Fruit fly (Drosophila melanogaster) whole organism, embryonic: ENCODE measurements around the gene Ppcs.

Source experiments
- Antp ChIP-seq: fragments of 200-800 bp; sonication (Bioruptor generic); optimal IDR thresholded peaks from 3 replicates; lab custom pipeline; 2016; ENCODE audit warnings: missing biosample characterization, missing genetic modification characterization
- Bgb ChIP-seq: fragments of 200-800 bp; sonication (Bioruptor generic); IDR thresholded peaks from 2 replicates; pipeline ENCODE4 v1.3.6; 2022; ENCODE audit warnings: missing biosample characterization, missing genetic modification characterization; ENCODE audit not compliant: partially characterized antibody
- CG10366 ChIP-seq: fragments of 200-800 bp; sonication (Bioruptor generic); IDR thresholded peaks from 2 replicates; pipeline ENCODE4 v1.3.6; 2022; ENCODE audit warnings: missing biosample characterization, missing genetic modification characterization
- CG10462 ChIP-seq: fragments of 200-800 bp; sonication (Bioruptor generic); optimal IDR thresholded peaks from 2 replicates; lab custom pipeline; 2016; ENCODE audit warnings: missing biosample characterization, missing genetic modification characterization
- CG10979 ChIP-seq: fragments of 200-800 bp; sonication (Bioruptor generic); optimal IDR thresholded peaks from 2 replicates; lab custom pipeline; 2018; ENCODE audit warnings: missing biosample characterization, mild to moderate bottlenecking, missing genetic modification characterization, moderate library complexity
- CG12071 ChIP-seq: fragments of 200-800 bp; sonication (Bioruptor generic); optimal IDR thresholded peaks from 3 replicates; lab custom pipeline; 2018; ENCODE audit warnings: missing biosample characterization, mild to moderate bottlenecking, missing genetic modification characterization
- CG12155 ChIP-seq: fragments of 200-800 bp; sonication (Bioruptor generic); optimal IDR thresholded peaks from 3 replicates; lab custom pipeline; 2016; ENCODE audit warnings: missing biosample characterization, missing genetic modification characterization
- CG12219 ChIP-seq: fragments of 200-800 bp; sonication (Bioruptor generic); optimal IDR thresholded peaks from 3 replicates; lab custom pipeline; 2018; ENCODE audit warnings: missing biosample characterization, mild to moderate bottlenecking, missing genetic modification characterization
- CG14050 ChIP-seq: fragments of 200-800 bp; sonication (Bioruptor generic); IDR thresholded peaks from 3 replicates; pipeline ENCODE4 v1.3.6; 2022; ENCODE audit warnings: missing biosample characterization, missing genetic modification characterization
- CG14667 ChIP-seq: fragments of 200-800 bp; sonication (Bioruptor generic); IDR thresholded peaks from 2 replicates; pipeline ENCODE4 v1.3.6; 2022; ENCODE audit warnings: missing biosample characterization, missing genetic modification characterization
- CG14710 ChIP-seq: fragments of 200-800 bp; sonication (Bioruptor generic); optimal IDR thresholded peaks from 3 replicates; lab custom pipeline; 2019; ENCODE audit warnings: missing biosample characterization, mild to moderate bottlenecking, missing genetic modification characterization, moderate library complexity
- CG15514 ChIP-seq: fragments of 200-800 bp; sonication (Bioruptor generic); optimal IDR thresholded peaks from 3 replicates; lab custom pipeline; 2017; ENCODE audit warnings: missing biosample characterization, missing genetic modification characterization, mild to moderate bottlenecking, moderate library complexity, missing genetic modification reagents
- CG16779 ChIP-seq: fragments of 200-800 bp; sonication (Bioruptor generic); IDR thresholded peaks from 2 replicates; pipeline ENCODE4 v1.3.6; 2022; ENCODE audit warnings: missing biosample characterization, missing genetic modification characterization
- CG2129 ChIP-seq: fragments of 200-800 bp; sonication (Bioruptor generic); IDR thresholded peaks from 2 replicates; pipeline ENCODE4 v1.3.6; 2022; ENCODE audit warnings: missing biosample characterization, missing genetic modification characterization; ENCODE audit not compliant: partially characterized antibody
- CG32772 ChIP-seq: fragments of 200-800 bp; sonication (Bioruptor generic); IDR thresholded peaks from 2 replicates; pipeline ENCODE4 v1.3.6; 2022; ENCODE audit warnings: missing biosample characterization, missing genetic modification characterization
- CG4854 ChIP-seq: fragments of 200-800 bp; sonication (Bioruptor generic); optimal IDR thresholded peaks from 2 replicates; lab custom pipeline; 2016; ENCODE audit warnings: missing biosample characterization, missing genetic modification characterization, inconsistent platforms
- CG5245 ChIP-seq: fragments of 200-800 bp; sonication (Bioruptor generic); optimal IDR thresholded peaks from 3 replicates; lab custom pipeline; 2016; ENCODE audit warnings: missing biosample characterization, missing genetic modification characterization
- CG8089 ChIP-seq: fragments of 200-800 bp; sonication (Bioruptor generic); optimal IDR thresholded peaks from 3 replicates; lab custom pipeline; 2016; ENCODE audit warnings: missing biosample characterization, missing genetic modification characterization
- CG8388 ChIP-seq: fragments of 200-800 bp; sonication (Bioruptor generic); optimal IDR thresholded peaks from 2 replicates; lab custom pipeline; 2019; ENCODE audit warnings: missing biosample characterization, mild to moderate bottlenecking, missing genetic modification characterization, moderate library complexity
- CG8924 ChIP-seq: fragments of 200-800 bp; optimal IDR thresholded peaks from 3 replicates; lab custom pipeline; 2019; ENCODE audit warnings: missing biosample characterization, mild to moderate bottlenecking, missing genetic modification characterization, moderate library complexity
- CG9609 ChIP-seq: fragments of 200-800 bp; sonication (Bioruptor generic); optimal IDR thresholded peaks from 3 replicates; lab custom pipeline; 2016; ENCODE audit warnings: missing biosample characterization, missing genetic modification characterization
- CkIIα-i1 ChIP-seq: fragments of 200-800 bp; sonication (Bioruptor generic); IDR thresholded peaks from 2 replicates; pipeline ENCODE4 v1.3.6; 2022; ENCODE audit warnings: missing biosample characterization, missing genetic modification characterization
- E2f1 ChIP-seq: fragments of 200-800 bp; sonication (Bioruptor generic); IDR thresholded peaks from 2 replicates; pipeline ENCODE4 v1.3.6; 2022; ENCODE audit warnings: missing biosample characterization, missing genetic modification characterization
- Gsc ChIP-seq: fragments of 200-800 bp; sonication (Bioruptor generic); IDR thresholded peaks from 2 replicates; pipeline ENCODE4 v1.3.6; 2022; ENCODE audit warnings: missing biosample characterization, missing genetic modification characterization
- Gug ChIP-seq: fragments of 200-800 bp; sonication (Bioruptor generic); IDR thresholded peaks from 4 replicates; pipeline ENCODE4 v1.3.6; 2022; ENCODE audit warnings: missing biosample characterization, missing genetic modification characterization
- Mrtf ChIP-seq: fragments of 200-800 bp; sonication (Bioruptor generic); IDR thresholded peaks from 3 replicates; pipeline ENCODE4 v1.3.6; 2022; ENCODE audit warnings: missing biosample characterization, missing genetic modification characterization
- Sox100B ChIP-seq: fragments of 200-800 bp; sonication (Bioruptor generic); optimal IDR thresholded peaks from 3 replicates; lab custom pipeline; 2018; ENCODE audit warnings: missing biosample characterization, mild to moderate bottlenecking, missing genetic modification characterization
- TFAM ChIP-seq: fragments of 200-800 bp; sonication (Bioruptor generic); optimal IDR thresholded peaks from 2 replicates; lab custom pipeline; 2017; ENCODE audit warnings: missing biosample characterization, missing genetic modification characterization, inconsistent platforms
- Taf1 ChIP-seq: fragments of 200-800 bp; sonication (Bioruptor generic); IDR thresholded peaks from 2 replicates; pipeline ENCODE4 v1.3.6; 2022; ENCODE audit warnings: missing biosample characterization, missing genetic modification characterization
- Xbp1 ChIP-seq: fragments of 200-800 bp; sonication (Bioruptor generic); optimal IDR thresholded peaks from 3 replicates; lab custom pipeline; 2016; ENCODE audit warnings: missing biosample characterization, mild to moderate bottlenecking, missing genetic modification characterization
- ac ChIP-seq: fragments of 200-800 bp; sonication (Bioruptor generic); optimal IDR thresholded peaks from 3 replicates; lab custom pipeline; 2017; ENCODE audit warnings: missing biosample characterization, mild to moderate bottlenecking, missing genetic modification characterization
- al ChIP-seq: fragments of 200-800 bp; sonication (Bioruptor generic); IDR thresholded peaks from 2 replicates; pipeline ENCODE4 v1.3.6; 2022; ENCODE audit warnings: missing biosample characterization, missing genetic modification characterization
- az2 ChIP-seq: fragments of 200-800 bp; sonication (Bioruptor generic); optimal IDR thresholded peaks from 3 replicates; lab custom pipeline; 2016; ENCODE audit warnings: missing biosample characterization, missing genetic modification characterization
- bbx ChIP-seq: fragments of 200-800 bp; sonication (Bioruptor generic); IDR thresholded peaks from 2 replicates; pipeline ENCODE4 v1.3.6; 2022; ENCODE audit warnings: missing biosample characterization, missing genetic modification characterization; ENCODE audit not compliant: partially characterized antibody
- bsh ChIP-seq, 2 experiments: fragments of 200-800 bp; sonication (Bioruptor generic); optimal IDR thresholded peaks; 2 replicates each; lab custom pipeline; 2017 to 2018; ENCODE audit warnings: mild to moderate bottlenecking in 2 of 2, missing biosample characterization in 2 of 2, missing genetic modification characterization in 2 of 2, moderate library complexity in 1 of 2
- chinmo ChIP-seq: fragments of 200-800 bp; sonication (Bioruptor generic); IDR thresholded peaks from 4 replicates; pipeline ENCODE4 v1.3.6; 2022; ENCODE audit warnings: missing biosample characterization, missing genetic modification characterization; ENCODE audit not compliant: partially characterized antibody
- chm ChIP-seq: fragments of 200-800 bp; sonication (Bioruptor generic); IDR thresholded peaks from 2 replicates; pipeline ENCODE4 v1.3.6; 2022; ENCODE audit warnings: missing biosample characterization, missing genetic modification characterization
- da ChIP-seq: fragments of 200-800 bp; sonication (Bioruptor generic); optimal IDR thresholded peaks from 2 replicates; lab custom pipeline; 2016; ENCODE audit warnings: missing biosample characterization, missing genetic modification characterization
- dmrt11E ChIP-seq: fragments of 200-800 bp; sonication (Bioruptor generic); optimal IDR thresholded peaks from 3 replicates; lab custom pipeline; 2018; ENCODE audit warnings: missing biosample characterization, mild to moderate bottlenecking, missing genetic modification characterization, moderate library complexity
- jigr1 ChIP-seq: fragments of 200-800 bp; sonication (Bioruptor generic); IDR thresholded peaks from 3 replicates; pipeline ENCODE4 v1.3.6; 2022; ENCODE audit warnings: missing biosample characterization, missing genetic modification characterization
- ken ChIP-seq: fragments of 200-800 bp; sonication (Bioruptor generic); IDR thresholded peaks from 3 replicates; pipeline ENCODE4 v1.3.6; 2022; ENCODE audit warnings: missing biosample characterization, missing genetic modification characterization
- lola ChIP-seq, 3 experiments: fragments of >200 bp in 2 of 3; fragments of 200-800 bp in 1 of 3; sonication (Bioruptor generic) in 1 of 3; optimal IDR thresholded peaks; 2 replicates each; lab custom pipeline; 2017 to 2019; ENCODE audit warnings: missing biosample characterization in 3 of 3, missing genetic modification characterization in 3 of 3, mild to moderate bottlenecking in 1 of 3, moderate library complexity in 1 of 3
- mam ChIP-seq: fragments of 200-800 bp; sonication (Bioruptor generic); optimal IDR thresholded peaks from 3 replicates; lab custom pipeline; 2016; ENCODE audit warnings: missing biosample characterization, missing genetic modification characterization
- mld ChIP-seq: fragments of 200-800 bp; sonication (Bioruptor generic); IDR thresholded peaks from 3 replicates; pipeline ENCODE4 v1.3.6; 2022; ENCODE audit warnings: missing biosample characterization, missing genetic modification characterization; ENCODE audit not compliant: partially characterized antibody
- nau ChIP-seq: fragments of 200-800 bp; sonication (Bioruptor generic); optimal IDR thresholded peaks from 3 replicates; lab custom pipeline; 2017; ENCODE audit warnings: missing biosample characterization, mild to moderate bottlenecking, missing genetic modification characterization, missing genetic modification reagents
- otp ChIP-seq: fragments of 200-800 bp; sonication (Bioruptor generic); IDR thresholded peaks from 3 replicates; pipeline ENCODE4, ENCODE4 v1.3.6; 2022; ENCODE audit warnings: missing biosample characterization, missing genetic modification characterization
- pum ChIP-seq: fragments of 200-800 bp; sonication (Bioruptor generic); optimal IDR thresholded peaks from 2 replicates; lab custom pipeline; 2016; ENCODE audit warnings: missing biosample characterization, missing genetic modification characterization
- ranshi ChIP-seq: fragments of 200-800 bp; sonication (Bioruptor generic); IDR thresholded peaks from 2 replicates; pipeline ENCODE4 v1.3.6; 2022; ENCODE audit warnings: missing biosample characterization, missing genetic modification characterization
- sens ChIP-seq: fragments of 200-800 bp; sonication (Bioruptor generic); peaks from one replicate; lab custom pipeline; 2016; ENCODE audit warnings: missing biosample characterization, missing genetic modification characterization
- sens-2 ChIP-seq: fragments of 200-800 bp; sonication (Bioruptor generic); IDR thresholded peaks from 2 replicates; pipeline ENCODE4 v1.3.6; 2022; ENCODE audit warnings: missing biosample characterization, missing genetic modification characterization
- twi ChIP-seq: fragments of 200-800 bp; optimal IDR thresholded peaks from 2 replicates; lab custom pipeline; 2019; ENCODE audit warnings: missing biosample characterization, mild to moderate bottlenecking, missing genetic modification characterization, moderate library complexity
- unpg ChIP-seq: fragments of 200-800 bp; sonication (Bioruptor generic); optimal IDR thresholded peaks from 3 replicates; lab custom pipeline; 2018; ENCODE audit warnings: missing biosample characterization, mild to moderate bottlenecking, missing genetic modification characterization, moderate library complexity
- zf30C ChIP-seq: fragments of 200-800 bp; sonication (Bioruptor generic); optimal IDR thresholded peaks from 3 replicates; lab custom pipeline; 2018; ENCODE audit warnings: missing biosample characterization, mild to moderate bottlenecking, missing genetic modification characterization

Gene Ppcs

dm6 chr3R:19108126-19108525 is 39.6 kb downstream of the Ppcs start (continued):
- TF ChIP-seq CG14667 (GFP tag; lab: Robert Waterston, UW) (0 out of 2 replicates have a peak, but pooled peaks have one; percentile 33), Gug (GFP tag; lab: Robert Waterston, UW) (no peak), al (GFP tag; lab: Robert Waterston, UW) (no peak), nau (GFP tag; lab: Kevin White, UChicago) (no peak), twi (tag; lab: Kevin White, UChicago) (peak; percentile 47), sens (peak; percentile 83), bsh (GFP tag; optimal IDR thresholded peaks at IDR 0.05; lab: Kevin White, UChicago) (peak in 1 of 2 experiments; percentile 71), CG8924 (tag; lab: Kevin White, UChicago) (no peak), CG8388 (peak; percentile 26), zf30C (GFP tag; lab: Kevin White, UChicago) (peak; percentile 16), Antp (peak; percentile 5), CG12219 (GFP tag; lab: Kevin White, UChicago) (no peak), Bgb (GFP tag; lab: Robert Waterston, UW) (no peak), chm (GFP tag; lab: Robert Waterston, UW) (peak; percentile 60), E2f1 (no peak), CG12155 (GFP tag; lab: Kevin White, UChicago) (no peak), ac (GFP tag; lab: Kevin White, UChicago) (no peak), Mrtf (GFP tag; lab: Robert Waterston, UW) (no peak), CG4854 (no peak), CG2129 (GFP tag; lab: Robert Waterston, UW) (no peak), CG5245 (GFP tag; lab: Kevin White, UChicago) (no peak), CG8089 (no peak), sens-2 (GFP tag; lab: Robert Waterston, UW) (no peak), CkIIα-i1 (no peak), lola (GFP tag; optimal IDR thresholded peaks at IDR 0.05; lab: Kevin White, UChicago) (peak in 1 of 3 experiments; percentile 45), jigr1 (GFP tag; lab: Robert Waterston, UW) (no peak), CG14710 (tag; lab: Kevin White, UChicago) (peak; percentile 29), Xbp1 (peak; percentile 11), dmrt11E (tag; lab: Kevin White, UChicago) (peak; percentile 38), Taf1 (GFP tag; lab: Robert Waterston, UW) (no peak), az2 (GFP tag; lab: Kevin White, UChicago) (peak; percentile 6), CG14050 (GFP tag; lab: Robert Waterston, UW) (no peak), ranshi (GFP tag; lab: Robert Waterston, UW) (0 out of 2 replicates have a peak, but pooled peaks have one; percentile 10), pum (GFP tag; lab: Kevin White, UChicago) (no peak), da (GFP tag; lab: Kevin White, UChicago) (no peak), CG10979 (peak; percentile 60)

- TF ChIP-seq CG16779 (GFP tag; lab: Robert Waterston, UW) = no peak
- TF ChIP-seq chinmo (GFP tag; lab: Robert Waterston, UW) = no peak
- no peak for TF ChIP-seq ken (GFP tag; lab: Robert Waterston, UW)
- no peak for TF ChIP-seq CG12071 (GFP tag; lab: Kevin White, UChicago)
- no peak for TF ChIP-seq CG15514
- TF ChIP-seq unpg (GFP tag; lab: Kevin White, UChicago) = peak; percentile 26
- no peak for TF ChIP-seq CG32772 (GFP tag; lab: Robert Waterston, UW)
- TF ChIP-seq TFAM = no peak
- TF ChIP-seq Gsc (GFP tag; lab: Robert Waterston, UW) = no peak
- TF ChIP-seq CG10366 (GFP tag; lab: Robert Waterston, UW) = no peak
- no peak for TF ChIP-seq CG9609 (GFP tag; lab: Kevin White, UChicago)
- no peak for TF ChIP-seq CG10462
- TF ChIP-seq otp (GFP tag; lab: Robert Waterston, UW) = peak; percentile 16; the same call in 1 of the 3 replicates
- no peak for TF ChIP-seq mld (GFP tag; lab: Robert Waterston, UW)
- no peak for TF ChIP-seq bbx (GFP tag; lab: Robert Waterston, UW)
- TF ChIP-seq mam (GFP tag; lab: Kevin White, UChicago) = no peak
- no peak for TF ChIP-seq Sox100B (GFP tag; lab: Kevin White, UChicago)
Observed at dm6 chr3R:19107058-19107457, 40.7 kb downstream of the Ppcs start.
